Worm (Caenorhabditis elegans) whole organism, young adult: ENCODE data around the gene D2096.11.
"Not testable (repeated sequence)": the region's sequence is repeated elsewhere in the genome, so short reads cannot be mapped to it uniquely, and the experiment has no call there.

ENCODE experiments used
- B0261.1 ChIP-seq: sonication (generic microtip); optimal IDR thresholded peaks from 2 replicates; lab custom pipeline; 2016; ENCODE audit warnings: mild to moderate bottlenecking, missing genetic modification characterization, moderate library complexity, missing compliant biosample characterization
- F52B5.7 ChIP-seq: sonication (generic microtip); optimal IDR thresholded peaks from 2 replicates; lab custom pipeline; 2016; ENCODE audit warnings: mild to moderate bottlenecking, missing genetic modification characterization, missing compliant biosample characterization
- F57A8.1 ChIP-seq: fragments of 200-800 bp; sonication (Bioruptor generic); optimal IDR thresholded peaks from 2 replicates; lab custom pipeline; 2018; ENCODE audit warnings: mild to moderate bottlenecking, missing genetic modification characterization, moderate library complexity, missing compliant biosample characterization
- K11D2.4 ChIP-seq: fragments of 200-800 bp; sonication (Bioruptor generic); IDR thresholded peaks from 2 replicates; pipeline ENCODE4 v1.3.6; 2022; ENCODE audit warnings: missing genetic modification reagents, missing genetic modification characterization, missing compliant biosample characterization
- Y53F4B.3 ChIP-seq: fragments of 200-800 bp; sonication (Bioruptor generic); IDR thresholded peaks from 2 replicates; pipeline ENCODE4 v1.3.6; 2022; ENCODE audit warnings: missing genetic modification reagents, missing genetic modification characterization, missing compliant biosample characterization
- Y53G8AR.9 ChIP-seq: fragments of 200-800 bp; sonication (Bioruptor generic); conservative IDR thresholded peaks from 2 replicates; pipeline ENCODE4 v1.3.6; 2022; ENCODE audit warnings: missing genetic modification reagents, missing genetic modification characterization, missing compliant biosample characterization
- Y79H2A.3 ChIP-seq: fragments of 200-800 bp; sonication (Bioruptor generic); conservative IDR thresholded peaks from 2 replicates; pipeline ENCODE4 v1.3.6; 2022; ENCODE audit warnings: missing genetic modification reagents, missing genetic modification characterization, missing compliant biosample characterization
- Y95B8A.8 ChIP-seq: fragments of 200-800 bp; sonication (Bioruptor generic); IDR thresholded peaks from 2 replicates; pipeline ENCODE4 v1.3.6; 2022; ENCODE audit warnings: missing genetic modification reagents, missing genetic modification characterization, missing compliant biosample characterization
- ama-1 ChIP-seq, 3 experiments: fragments of 150-350 bp in 1 of 3; sonication (generic microtip) in 2 of 3; optimal IDR thresholded peaks; 2 replicates each; lab custom pipeline; 2014 to 2018; ENCODE audit warnings: missing biosample characterization in 2 of 3, missing genetic modification characterization in 2 of 3, missing genetic modification reagents in 2 of 3
- attf-3 ChIP-seq: fragments of 200-800 bp; sonication (Bioruptor generic); conservative IDR thresholded peaks from 2 replicates; pipeline ENCODE4 v1.3.6; 2022; ENCODE audit warnings: missing genetic modification reagents, missing genetic modification characterization, missing compliant biosample characterization
- ceh-58 ChIP-seq: fragments of 200-800 bp; sonication (Bioruptor generic); IDR thresholded peaks from 2 replicates; pipeline ENCODE4 v1.3.6; 2022; ENCODE audit warnings: missing genetic modification characterization, missing compliant biosample characterization
- die-1 ChIP-seq: sonication (generic microtip); optimal IDR thresholded peaks from 2 replicates; lab custom pipeline; 2016; ENCODE audit warnings: missing genotype, mild to moderate bottlenecking, missing genetic modification characterization, missing compliant biosample characterization
- egl-18 ChIP-seq: fragments of 200-800 bp; sonication (Bioruptor generic); IDR thresholded peaks from 2 replicates; pipeline ENCODE4 v1.3.6; 2022; ENCODE audit warnings: missing genetic modification reagents, missing genetic modification characterization, missing compliant biosample characterization
- ets-4 ChIP-seq: fragments of 200-800 bp; sonication (Bioruptor generic); optimal IDR thresholded peaks from 2 replicates; lab custom pipeline; 2018; ENCODE audit warnings: mild to moderate bottlenecking, missing genetic modification characterization, missing compliant biosample characterization
- hlh-12 ChIP-seq: sonication (generic microtip); optimal IDR thresholded peaks from 2 replicates; lab custom pipeline; 2016; ENCODE audit warnings: missing genetic modification characterization, missing compliant biosample characterization
- hlh-26 ChIP-seq: fragments of 200-800 bp; sonication (Bioruptor generic); conservative IDR thresholded peaks from 2 replicates; pipeline ENCODE4 v1.3.6; 2022; ENCODE audit warnings: missing genetic modification reagents, missing genetic modification characterization, missing compliant biosample characterization
- lag-1 ChIP-seq: fragments of 200-800 bp; sonication (Bioruptor generic); IDR thresholded peaks from 2 replicates; pipeline ENCODE4 v1.3.6; 2022; ENCODE audit warnings: missing genetic modification reagents, missing genetic modification characterization, missing compliant biosample characterization
- let-526 ChIP-seq: fragments of 200-800 bp; sonication (Bioruptor generic); IDR thresholded peaks from 2 replicates; pipeline ENCODE4 v1.3.6; 2022; ENCODE audit warnings: missing genetic modification reagents, missing genetic modification characterization, missing compliant biosample characterization
- lin-54 ChIP-seq: fragments of 200-800 bp; sonication (Bioruptor generic); optimal IDR thresholded peaks from 2 replicates; lab custom pipeline; 2018; ENCODE audit warnings: mild to moderate bottlenecking, missing genetic modification characterization, missing compliant biosample characterization
- mxl-1 ChIP-seq: sonication (generic microtip); optimal IDR thresholded peaks from 2 replicates; lab custom pipeline; 2016; ENCODE audit warnings: missing genetic modification characterization, missing compliant biosample characterization
- nhr-120 ChIP-seq: fragments of 200-800 bp; sonication (Bioruptor generic); IDR thresholded peaks from 2 replicates; pipeline ENCODE4 v1.3.6; 2022; ENCODE audit warnings: missing genetic modification characterization, missing compliant biosample characterization
- nhr-179 ChIP-seq: sonication (generic microtip); optimal IDR thresholded peaks from 2 replicates; lab custom pipeline; 2016; ENCODE audit warnings: mild to moderate bottlenecking, missing genetic modification characterization, missing compliant biosample characterization
- nhr-90 ChIP-seq: sonication (generic microtip); optimal IDR thresholded peaks from 2 replicates; lab custom pipeline; 2016; ENCODE audit warnings: missing genotype, mild to moderate bottlenecking, missing genetic modification characterization, missing compliant biosample characterization
- pbrm-1 ChIP-seq: fragments of 200-800 bp; sonication (Bioruptor generic); IDR thresholded peaks from 2 replicates; pipeline ENCODE4 v1.3.6; 2022; ENCODE audit warnings: missing genetic modification reagents, missing genetic modification characterization, missing compliant biosample characterization
- snpc-1.1 ChIP-seq: sonication (generic microtip); optimal IDR thresholded peaks from 2 replicates; lab custom pipeline; 2017; ENCODE audit warnings: missing genetic modification characterization, mild to moderate bottlenecking, missing compliant biosample characterization, antibody characterized with exemption, moderate library complexity, missing genotype, missing genetic modification reagents; ENCODE audit not compliant: insufficient read depth
- snpc-3.4 ChIP-seq: sonication (generic microtip); optimal IDR thresholded peaks from 2 replicates; lab custom pipeline; 2017; ENCODE audit warnings: missing genetic modification characterization, mild to moderate bottlenecking, missing compliant biosample characterization, antibody characterized with exemption, moderate library complexity, missing genotype, missing genetic modification reagents
- sptf-2 ChIP-seq: fragments of 200-800 bp; sonication (Bioruptor generic); optimal IDR thresholded peaks from 2 replicates; lab custom pipeline; 2018; ENCODE audit warnings: mild to moderate bottlenecking, missing genetic modification characterization, missing compliant biosample characterization
- tbx-9 ChIP-seq: sonication (generic microtip); optimal IDR thresholded peaks from 2 replicates; lab custom pipeline; 2016; ENCODE audit warnings: borderline replicate concordance, missing genetic modification characterization, inconsistent platforms, missing compliant biosample characterization
- unc-62 ChIP-seq: fragments of 150-350 bp; optimal IDR thresholded peaks from 2 replicates; lab custom pipeline; 2014; ENCODE audit warnings: missing biosample characterization, missing genetic modification reagents, missing genetic modification characterization
- zim-3 ChIP-seq: sonication (generic microtip); optimal IDR thresholded peaks from 2 replicates; lab custom pipeline; 2017; ENCODE audit warnings: mild to moderate bottlenecking, missing genetic modification characterization, moderate library complexity, missing compliant biosample characterization
- ztf-25 ChIP-seq: fragments of 200-800 bp; sonication (Bioruptor generic); IDR thresholded peaks from 2 replicates; pipeline ENCODE4 v1.3.6; 2022; ENCODE audit warnings: missing genetic modification reagents, missing genetic modification characterization, missing compliant biosample characterization
- ztf-26 ChIP-seq: sonication (generic microtip); optimal IDR thresholded peaks from 2 replicates; lab custom pipeline; 2017; ENCODE audit warnings: missing genetic modification characterization, missing compliant biosample characterization

D2096.11 gene

DNA sequence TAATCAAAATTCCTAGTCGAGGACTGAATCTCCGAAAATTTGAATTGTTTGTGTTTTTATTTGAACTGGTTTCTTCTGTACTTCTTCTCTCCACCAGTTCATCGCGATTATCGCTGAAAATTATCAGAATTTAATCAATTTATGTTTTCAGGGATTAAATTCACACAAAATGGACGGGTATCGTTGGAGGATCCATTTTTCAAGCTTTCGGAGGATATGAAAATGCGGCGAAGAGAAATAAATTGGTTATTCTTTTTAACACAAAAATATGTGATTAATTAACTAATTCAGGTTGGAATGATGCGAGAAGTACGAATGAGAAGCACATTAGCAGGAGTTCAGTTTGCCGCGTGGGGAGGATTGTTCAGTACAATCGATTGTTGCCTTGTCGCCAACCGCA lies 2.3 kb upstream of the D2096.11 start, which contains the start of gene timm-17B.2 (continued):
- TF ChIP-seq lin-54 (GFP tag; lab: Kevin White, UChicago) (no peak), ztf-25 (GFP tag; lab: Robert Waterston, UW) (no peak), attf-3 (GFP tag; lab: Robert Waterston, UW) (no peak), mxl-1 (tag; lab: Kevin White, UChicago) (no peak), tbx-9 (no peak), die-1 (no peak)

DNA sequence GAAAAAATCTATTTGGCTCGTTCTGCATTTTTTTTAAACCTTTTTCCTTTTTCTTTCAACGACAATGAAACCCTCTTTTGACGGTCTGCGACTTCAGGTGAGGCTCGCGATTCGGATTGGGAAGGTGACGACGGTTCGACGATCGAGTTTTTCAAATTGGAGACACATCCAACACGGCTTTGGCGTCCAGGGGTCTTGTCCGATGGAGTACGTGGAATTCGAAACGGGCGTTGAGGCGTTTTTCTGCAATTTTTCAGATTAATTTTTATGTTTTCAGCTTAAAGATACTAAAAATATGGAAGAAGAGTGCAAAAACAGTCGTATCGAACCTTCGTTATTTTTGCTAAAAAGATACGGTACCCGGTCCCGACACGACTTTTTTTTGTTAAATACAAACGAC lies 4.9 kb downstream of the D2096.11 start, which contains the start of gene D2096.10:
D2096.10 (minus strand) TSS at position 101 of the 400 bp plus-strand sequence.
- not testable (repeated sequence) for TF ChIP-seq ama-1 (optimal IDR thresholded peaks at IDR 0.05; lab: Kevin White, UChicago); ama-1 (GFP tag; optimal IDR thresholded peaks at IDR 0.05; lab: Kevin White, UChicago); let-526 (GFP tag; lab: Robert Waterston, UW); sptf-2 (GFP tag; lab: Kevin White, UChicago)

DNA sequence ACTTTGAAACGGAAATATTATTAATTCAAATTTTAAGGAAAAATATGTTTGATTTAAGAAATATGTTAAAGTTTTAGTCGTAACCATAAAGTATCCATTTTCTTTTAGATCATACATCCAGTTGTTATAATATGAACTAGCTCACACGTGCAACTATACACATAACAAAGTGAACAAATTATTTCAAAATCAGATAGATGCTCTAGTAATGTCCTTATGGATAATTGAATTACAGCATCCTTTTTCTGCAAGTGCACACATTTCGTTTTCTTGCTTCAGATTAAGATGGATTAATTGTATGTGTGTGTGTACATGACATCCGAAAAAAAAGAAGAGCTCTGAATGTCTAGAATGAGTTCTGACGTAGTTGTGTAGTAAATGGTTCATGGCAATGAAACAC lies 8.3 kb downstream of the D2096.11 start:
- TF ChIP-seq nhr-120 (GFP tag; lab: Robert Waterston, UW): no peak

ce11 chrIV:8384737-8385136 lies 9.3 kb downstream of the D2096.11 start:
- TF ChIP-seq snpc-3.4 (tag; lab: Kevin White, UChicago): no peak
- no peak for TF ChIP-seq ets-4
- TF ChIP-seq lag-1 (GFP tag; lab: Robert Waterston, UW): no peak
- no peak for TF ChIP-seq unc-62 (GFP tag; lab: Kevin White, UChicago)
- TF ChIP-seq Y53G8AR.9 (GFP tag; lab: Robert Waterston, UW): no peak
- no peak for TF ChIP-seq F57A8.1 (GFP tag; lab: Kevin White, UChicago)
- no peak for TF ChIP-seq snpc-1.1 (tag; lab: Kevin White, UChicago)
- no peak for TF ChIP-seq nhr-179 (tag; lab: Kevin White, UChicago)
- TF ChIP-seq pbrm-1 (GFP tag; lab: Robert Waterston, UW): no peak
- no peak for TF ChIP-seq Y53F4B.3 (GFP tag; lab: Robert Waterston, UW)

DNA sequence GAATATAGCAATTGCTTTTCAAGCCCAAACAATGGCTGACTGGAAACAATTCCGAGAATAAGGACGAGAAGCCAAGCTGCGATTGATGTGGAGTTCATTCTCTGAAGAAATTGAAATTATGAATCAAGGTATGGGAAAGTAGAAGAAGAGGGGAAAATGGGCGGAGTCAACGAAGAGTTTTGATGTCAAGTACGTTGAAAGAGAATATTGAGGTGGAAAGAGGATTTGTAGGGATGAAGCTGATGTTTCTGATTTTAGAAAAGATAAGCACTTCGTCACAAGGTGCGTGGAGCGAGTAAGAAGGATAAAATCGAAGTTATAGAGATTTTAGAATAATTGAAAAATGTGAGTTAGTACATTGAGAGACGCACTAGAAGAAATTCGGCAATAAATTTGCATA lies 11.3 kb downstream of the D2096.11 start, which contains the start of gene D2096.9:
D2096.9 (minus strand) TSS at position 101 of the 400 bp plus-strand sequence.
- TF ChIP-seq hlh-12 (tag; lab: Kevin White, UChicago) (no peak), zim-3 (tag; lab: Kevin White, UChicago) (no peak), hlh-26 (GFP tag; lab: Robert Waterston, UW) (no peak), K11D2.4 (GFP tag; lab: Robert Waterston, UW) (no peak), F52B5.7 (no peak), nhr-120 (GFP tag; lab: Robert Waterston, UW) (no peak), egl-18 (GFP tag; lab: Robert Waterston, UW) (no peak), B0261.1 (tag; lab: Kevin White, UChicago) (no peak), nhr-90 (tag; lab: Kevin White, UChicago) (no peak), Y95B8A.8 (GFP tag; lab: Robert Waterston, UW) (no peak), snpc-3.4 (tag; lab: Kevin White, UChicago) (no peak), ceh-58 (GFP tag; lab: Robert Waterston, UW) (no peak), ztf-26 (no peak), Y79H2A.3 (GFP tag; lab: Robert Waterston, UW) (no peak)
- TF ChIP-seq, all 124 proteins: peak for 0
